Worm (Caenorhabditis elegans) whole organism, L4/young adult: ENCODE results near the gene wrt-3.

ENCODE experiments used
- W03F9.2 ChIP-seq: fragments of 150-350 bp; optimal IDR thresholded peaks from 2 replicates; lab custom pipeline; 2014; ENCODE audit warnings: missing biosample characterization, missing genetic modification characterization
- dao-5 ChIP-seq: sonication (generic microtip); optimal IDR thresholded peaks from 2 replicates; lab custom pipeline; 2016; ENCODE audit warnings: missing genotype, missing genetic modification characterization, moderate library complexity, missing compliant biosample characterization
- him-1 ChIP-seq: sonication (generic microtip); optimal IDR thresholded peaks from 2 replicates; lab custom pipeline; 2016; ENCODE audit warnings: missing genotype, missing genetic modification reagents, missing genetic modification characterization, missing compliant biosample characterization

- no peak for TF ChIP-seq dao-5 (tag; lab: Kevin White, UChicago)
- no peak for TF ChIP-seq him-1 (tag; lab: Kevin White, UChicago)
- TF ChIP-seq W03F9.2 (tag; lab: Kevin White, UChicago), result no peak
These were observed 36.9 kb upstream of the wrt-3 start for ce11 chrIV:9514132-9514531.
